Fruit fly (Drosophila melanogaster) whole organism, embryonic: Measurements from ENCODE around the gene CG32462.
A peak's percentile ranks its signal among the peaks of the same experiment; 100 is the strongest.

Source experiments
- Atf3 ChIP-seq: fragments of 200-800 bp; sonication (Bioruptor generic); optimal IDR thresholded peaks from 3 replicates; lab custom pipeline; 2016; ENCODE audit warnings: missing biosample characterization, missing genetic modification characterization
- CG10274 ChIP-seq: fragments of 200-800 bp; sonication (Bioruptor generic); optimal IDR thresholded peaks from 3 replicates; lab custom pipeline; 2017; ENCODE audit warnings: missing biosample characterization, mild to moderate bottlenecking, missing genetic modification characterization
- CG10366 ChIP-seq: fragments of 200-800 bp; sonication (Bioruptor generic); IDR thresholded peaks from 2 replicates; pipeline ENCODE4 v1.3.6; 2022; ENCODE audit warnings: missing biosample characterization, missing genetic modification characterization
- CG14050 ChIP-seq: fragments of 200-800 bp; sonication (Bioruptor generic); IDR thresholded peaks from 3 replicates; pipeline ENCODE4 v1.3.6; 2022; ENCODE audit warnings: missing biosample characterization, missing genetic modification characterization
- CG14441 ChIP-seq: fragments of 200-800 bp; sonication (Bioruptor generic); IDR thresholded peaks from 2 replicates; pipeline ENCODE4 v1.3.6; 2022; ENCODE audit warnings: missing biosample characterization, missing genetic modification characterization
- CG15269 ChIP-seq: fragments of 200-800 bp; sonication (Bioruptor generic); optimal IDR thresholded peaks from 2 replicates; lab custom pipeline; 2018; ENCODE audit warnings: missing biosample characterization, mild to moderate bottlenecking, missing genetic modification characterization, moderate library complexity
- CG1647 ChIP-seq: fragments of 200-800 bp; sonication (Bioruptor generic); optimal IDR thresholded peaks from 3 replicates; lab custom pipeline; 2016; ENCODE audit warnings: missing biosample characterization, missing genetic modification characterization
- CG17385 ChIP-seq: fragments of 200-800 bp; sonication (Bioruptor generic); optimal IDR thresholded peaks from 3 replicates; lab custom pipeline; 2018; ENCODE audit warnings: missing biosample characterization, mild to moderate bottlenecking, missing genetic modification characterization
- CG18011 ChIP-seq: fragments of 200-800 bp; sonication (Bioruptor generic); optimal IDR thresholded peaks from 2 replicates; lab custom pipeline; 2017; ENCODE audit warnings: missing biosample characterization, missing genetic modification characterization, mild to moderate bottlenecking, moderate library complexity, missing genotype
- CG18262 ChIP-seq: fragments of 200-800 bp; optimal IDR thresholded peaks from 3 replicates; lab custom pipeline; 2019; ENCODE audit warnings: missing biosample characterization, mild to moderate bottlenecking, missing genetic modification characterization, moderate library complexity
- CG2116 ChIP-seq: fragments of 200-800 bp; sonication (Bioruptor generic); optimal IDR thresholded peaks from 3 replicates; lab custom pipeline; 2018; ENCODE audit warnings: missing biosample characterization, mild to moderate bottlenecking, missing genetic modification characterization
- CG31388 ChIP-seq: fragments of 200-800 bp; sonication (Bioruptor generic); optimal IDR thresholded peaks from 2 replicates; lab custom pipeline; 2016; ENCODE audit warnings: missing biosample characterization, missing genetic modification characterization
- CG31441 ChIP-seq: fragments of 200-800 bp; sonication (Bioruptor generic); IDR thresholded peaks from 2 replicates; pipeline ENCODE4 v1.3.6; 2022; ENCODE audit warnings: missing biosample characterization, missing genetic modification characterization
- CG4730 ChIP-seq: fragments of 200-800 bp; sonication (Bioruptor generic); IDR thresholded peaks from 2 replicates; pipeline ENCODE4 v1.3.6; 2022; ENCODE audit warnings: missing biosample characterization, missing genetic modification characterization
- CG6813 ChIP-seq: fragments of 200-800 bp; sonication (Bioruptor generic); optimal IDR thresholded peaks from 2 replicates; lab custom pipeline; 2017; ENCODE audit warnings: missing biosample characterization, missing genetic modification characterization, mild to moderate bottlenecking, moderate library complexity, missing genetic modification reagents
- CG8359 ChIP-seq: fragments of 200-800 bp; sonication (Bioruptor generic); optimal IDR thresholded peaks from 2 replicates; lab custom pipeline; 2017; ENCODE audit warnings: missing biosample characterization, mild to moderate bottlenecking, missing genetic modification characterization, borderline replicate concordance
- CoRest ChIP-seq: fragments of 200-800 bp; sonication (Bioruptor generic); optimal IDR thresholded peaks from 3 replicates; lab custom pipeline; 2018; ENCODE audit warnings: missing biosample characterization, mild to moderate bottlenecking, missing genetic modification characterization, moderate library complexity
- CrebB ChIP-seq: fragments of 200-800 bp; sonication (Bioruptor generic); optimal IDR thresholded peaks from 3 replicates; lab custom pipeline; 2018; ENCODE audit warnings: missing biosample characterization, mild to moderate bottlenecking, missing genetic modification characterization
- Dll ChIP-seq: fragments of 200-800 bp; sonication (Bioruptor generic); IDR thresholded peaks from 4 replicates; pipeline ENCODE4 v1.3.6; 2022; ENCODE audit warnings: missing biosample characterization, missing genetic modification characterization; ENCODE audit not compliant: partially characterized antibody
- Doc3 ChIP-seq: fragments of 200-800 bp; sonication (Bioruptor generic); IDR thresholded peaks from 3 replicates; pipeline ENCODE4 v1.3.6; 2022; ENCODE audit warnings: missing biosample characterization, missing genetic modification characterization; ENCODE audit not compliant: partially characterized antibody
- Gsc ChIP-seq: fragments of 200-800 bp; sonication (Bioruptor generic); IDR thresholded peaks from 2 replicates; pipeline ENCODE4 v1.3.6; 2022; ENCODE audit warnings: missing biosample characterization, missing genetic modification characterization
- HHEX ChIP-seq: fragments of 200-800 bp; sonication (Bioruptor generic); optimal IDR thresholded peaks from 3 replicates; lab custom pipeline; 2017; ENCODE audit warnings: missing biosample characterization, mild to moderate bottlenecking, missing genetic modification characterization, missing genetic modification reagents
- Jarid2 ChIP-seq: fragments of 200-800 bp; sonication (Bioruptor generic); optimal IDR thresholded peaks from 3 replicates; lab custom pipeline; 2017; ENCODE audit warnings: mild to moderate bottlenecking, missing biosample characterization, missing genetic modification reagents, missing genetic modification characterization
- Neu2 ChIP-seq: fragments of 200-800 bp; sonication (Bioruptor generic); optimal IDR thresholded peaks from 3 replicates; lab custom pipeline; 2016; ENCODE audit warnings: missing biosample characterization, missing genetic modification characterization, borderline replicate concordance
- Nf-YA ChIP-seq: fragments of 200-800 bp; sonication (Bioruptor generic); IDR thresholded peaks from 2 replicates; pipeline ENCODE4 v1.3.6; 2022; ENCODE audit warnings: missing biosample characterization, missing genetic modification characterization
- Nf-YB ChIP-seq: fragments of 200-800 bp; sonication (Bioruptor generic); optimal IDR thresholded peaks from 3 replicates; lab custom pipeline; 2019; ENCODE audit warnings: missing biosample characterization, mild to moderate bottlenecking, missing genetic modification characterization, moderate library complexity
- Six4 ChIP-seq: fragments of 200-800 bp; sonication (Bioruptor generic); optimal IDR thresholded peaks from 2 replicates; lab custom pipeline; 2016; ENCODE audit warnings: missing biosample characterization, missing genetic modification characterization
- Vsx1 ChIP-seq: fragments of 200-800 bp; sonication (Bioruptor generic); optimal IDR thresholded peaks from 2 replicates; lab custom pipeline; 2017; ENCODE audit warnings: missing biosample characterization, mild to moderate bottlenecking, missing genetic modification characterization, missing genetic modification reagents
- ara ChIP-seq: fragments of 200-800 bp; sonication (Bioruptor generic); IDR thresholded peaks from 2 replicates; pipeline ENCODE4 v1.3.6; 2022; ENCODE audit warnings: missing biosample characterization, missing genetic modification characterization
- ato ChIP-seq: fragments of 200-800 bp; sonication (Bioruptor generic); IDR thresholded peaks from 2 replicates; pipeline ENCODE4 v1.3.6; 2022; ENCODE audit warnings: missing biosample characterization, missing genetic modification characterization; ENCODE audit not compliant: partially characterized antibody
- az2 ChIP-seq: fragments of 200-800 bp; sonication (Bioruptor generic); optimal IDR thresholded peaks from 3 replicates; lab custom pipeline; 2016; ENCODE audit warnings: missing biosample characterization, missing genetic modification characterization
- da ChIP-seq: fragments of 200-800 bp; sonication (Bioruptor generic); optimal IDR thresholded peaks from 2 replicates; lab custom pipeline; 2016; ENCODE audit warnings: missing biosample characterization, missing genetic modification characterization
- dan ChIP-seq: fragments of 200-800 bp; sonication (Bioruptor generic); IDR thresholded peaks from 2 replicates; pipeline ENCODE4 v1.3.6; 2022; ENCODE audit warnings: missing biosample characterization, missing genetic modification characterization
- ewg ChIP-seq: fragments of 200-800 bp; sonication (Bioruptor generic); optimal IDR thresholded peaks from 3 replicates; lab custom pipeline; 2017; ENCODE audit warnings: mild to moderate bottlenecking, missing biosample characterization, missing genetic modification reagents, missing genetic modification characterization
- hth ChIP-seq: fragments of >200 bp; optimal IDR thresholded peaks from 2 replicates; lab custom pipeline; 2017; ENCODE audit warnings: inconsistent platforms
- jigr1 ChIP-seq: fragments of 200-800 bp; sonication (Bioruptor generic); IDR thresholded peaks from 3 replicates; pipeline ENCODE4 v1.3.6; 2022; ENCODE audit warnings: missing biosample characterization, missing genetic modification characterization
- ken ChIP-seq: fragments of 200-800 bp; sonication (Bioruptor generic); IDR thresholded peaks from 3 replicates; pipeline ENCODE4 v1.3.6; 2022; ENCODE audit warnings: missing biosample characterization, missing genetic modification characterization
- kni ChIP-seq: fragments of 200-800 bp; sonication (Bioruptor generic); optimal IDR thresholded peaks from 3 replicates; lab custom pipeline; 2017; ENCODE audit warnings: mild to moderate bottlenecking, missing biosample characterization, missing genetic modification reagents, missing genetic modification characterization
- lov ChIP-seq, 2 experiments: fragments of 200-800 bp in 1 of 2; fragments of >200 bp in 1 of 2; sonication (Bioruptor generic) in 1 of 2; IDR thresholded peaks in 1 of 2; optimal IDR thresholded peaks in 1 of 2; 2 replicates in 1 of 2; 3 replicates in 1 of 2; pipeline versions ENCODE4 v1.3.6 to Lab custom; 2017 to 2022; ENCODE audit warnings: missing biosample characterization in 1 of 2, missing genetic modification characterization in 1 of 2
- mirr ChIP-seq: fragments of 200-800 bp; sonication (Bioruptor generic); optimal IDR thresholded peaks from 3 replicates; lab custom pipeline; 2018; ENCODE audit warnings: missing biosample characterization, mild to moderate bottlenecking, missing genetic modification characterization
- mld ChIP-seq: fragments of 200-800 bp; sonication (Bioruptor generic); IDR thresholded peaks from 3 replicates; pipeline ENCODE4 v1.3.6; 2022; ENCODE audit warnings: missing biosample characterization, missing genetic modification characterization; ENCODE audit not compliant: partially characterized antibody
- onecut ChIP-seq: fragments of 200-800 bp; sonication (Bioruptor generic); IDR thresholded peaks from 2 replicates; pipeline ENCODE4 v1.3.6; 2022; ENCODE audit warnings: missing biosample characterization, missing genetic modification characterization
- pan ChIP-seq, 4 experiments: fragments of >200 bp in 3 of 4; fragments of 200-800 bp in 1 of 4; sonication (Bioruptor generic) in 1 of 4; optimal IDR thresholded peaks in 3 of 4; IDR thresholded peaks in 1 of 4; 2 replicates each; pipeline versions ENCODE4 v1.3.6 to Lab custom; 2017 to 2022; ENCODE audit warnings: missing biosample characterization in 2 of 4, missing genetic modification characterization in 2 of 4, mixed read lengths in 1 of 4
- pb ChIP-seq: fragments of 200-800 bp; sonication (Bioruptor generic); optimal IDR thresholded peaks from 3 replicates; lab custom pipeline; 2016; ENCODE audit warnings: missing biosample characterization, missing genetic modification characterization
- prd ChIP-seq, 3 experiments: fragments of >200 bp in 2 of 3; fragments of 200-800 bp in 1 of 3; sonication (Bioruptor generic) in 1 of 3; optimal IDR thresholded peaks in 2 of 3; IDR thresholded peaks in 1 of 3; 2 replicates in 2 of 3; 3 replicates in 1 of 3; pipeline versions ENCODE4 v1.3.6 to Lab custom; 2017 to 2022; ENCODE audit warnings: missing biosample characterization in 1 of 3, missing genetic modification characterization in 1 of 3
- stwl ChIP-seq: fragments of 200-800 bp; sonication (Bioruptor generic); optimal IDR thresholded peaks from 3 replicates; lab custom pipeline; 2018; ENCODE audit warnings: missing biosample characterization, mild to moderate bottlenecking, missing genetic modification characterization, moderate library complexity
- tap ChIP-seq: fragments of 200-800 bp; optimal IDR thresholded peaks from 3 replicates; lab custom pipeline; 2019; ENCODE audit warnings: missing biosample characterization, mild to moderate bottlenecking, missing genetic modification characterization, moderate library complexity
- tin ChIP-seq: fragments of 200-800 bp; sonication (Bioruptor generic); optimal IDR thresholded peaks from 3 replicates; lab custom pipeline; 2016; ENCODE audit warnings: missing biosample characterization, missing genetic modification characterization
- yki ChIP-seq: fragments of >200 bp; optimal IDR thresholded peaks from 3 replicates; lab custom pipeline; 2018

CG32462 gene

dm6 chr3L:22865061-22865418 is 11.7 kb upstream of the CG32462 start (continued):
- TF ChIP-seq tap (tag; lab: Kevin White, UChicago) = peak; percentile 38
- no peak for TF ChIP-seq yki (lab: Kevin White, UChicago)
- no peak for TF ChIP-seq pb (GFP tag; lab: Kevin White, UChicago)
- TF ChIP-seq CG15269 (tag; lab: Kevin White, UChicago) = peak; percentile 88
- no peak for TF ChIP-seq CG10274 (GFP tag; lab: Kevin White, UChicago)
- TF ChIP-seq CG1647 (GFP tag; lab: Kevin White, UChicago) = peak; percentile 26
- no peak for TF ChIP-seq Jarid2 (GFP tag; lab: Kevin White, UChicago)
- TF ChIP-seq CG31388 = no peak
- no peak for TF ChIP-seq Dll (GFP tag; lab: Robert Waterston, UW)
- peak; percentile 62 for TF ChIP-seq CG6813
- TF ChIP-seq mirr = no peak
- peak; percentile 26 for TF ChIP-seq Six4 (GFP tag; lab: Kevin White, UChicago)
- no peak for TF ChIP-seq Gsc (GFP tag; lab: Robert Waterston, UW)
- no peak for TF ChIP-seq mld (GFP tag; lab: Robert Waterston, UW)
- TF ChIP-seq stwl = no peak
- no peak for TF ChIP-seq prd (optimal IDR thresholded peaks at IDR 0.05; lab: Kevin White, UChicago)
- peak; percentile 57; the same call in 2 of the 3 replicates for TF ChIP-seq prd (GFP tag; IDR thresholded peaks at IDR 0.05; lab: Robert Waterston, UW)
- TF ChIP-seq ewg (GFP tag; lab: Kevin White, UChicago) = peak; percentile 25
- 0 out of 3 replicates have a peak, but pooled peaks have one; percentile 63 for TF ChIP-seq ken
- no peak for TF ChIP-seq hth (lab: Kevin White, UChicago)
- no peak for TF ChIP-seq Neu2
- TF ChIP-seq CG14050 (GFP tag; lab: Robert Waterston, UW) = peak; percentile 62
- TF ChIP-seq ato (GFP tag; lab: Robert Waterston, UW) = no peak
- no peak for TF ChIP-seq lov (optimal IDR thresholded peaks at IDR 0.05; lab: Kevin White, UChicago)
- TF ChIP-seq lov (GFP tag; IDR thresholded peaks at IDR 0.05; lab: Robert Waterston, UW) = no peak
- no peak for TF ChIP-seq CG18011 (GFP tag; lab: Kevin White, UChicago)
- TF ChIP-seq onecut (GFP tag; lab: Robert Waterston, UW) = no peak
- TF ChIP-seq CG31441 (GFP tag; lab: Robert Waterston, UW) = peak; percentile 85
- peak; percentile 72 for TF ChIP-seq Vsx1 (GFP tag; lab: Kevin White, UChicago)
- peak; percentile 59 for TF ChIP-seq CG14441 (GFP tag; lab: Robert Waterston, UW)
- no peak for TF ChIP-seq dan
- peak; percentile 81 for TF ChIP-seq CG18262 (tag; lab: Kevin White, UChicago)
- TF ChIP-seq az2 (GFP tag; lab: Kevin White, UChicago) = peak; percentile 49
- no peak for TF ChIP-seq pan (optimal IDR thresholded peaks at IDR 0.05; lab: Kevin White, UChicago)
- TF ChIP-seq pan (GFP tag; optimal IDR thresholded peaks at IDR 0.05 in 1 of 2, IDR thresholded peaks at IDR 0.05 in 1 of 2) = peak in 1 of 2 experiments; percentile 77
- peak; percentile 57 for TF ChIP-seq Nf-YB (GFP tag; lab: Kevin White, UChicago)
- peak; percentile 31 for TF ChIP-seq tin (GFP tag; lab: Kevin White, UChicago)
- peak; percentile 12 for TF ChIP-seq Atf3
- peak; percentile 74 for TF ChIP-seq CG17385 (GFP tag; lab: Kevin White, UChicago)
- TF ChIP-seq CG8359 (GFP tag; lab: Kevin White, UChicago) = no peak
- TF ChIP-seq HHEX (GFP tag; lab: Kevin White, UChicago) = peak; percentile 68
- no peak for TF ChIP-seq CrebB (tag; lab: Kevin White, UChicago)
- TF ChIP-seq CG4730 (GFP tag; lab: Robert Waterston, UW) = peak; percentile 52; the same call in 1 of the 2 replicates
- TF ChIP-seq CG10366 (GFP tag; lab: Robert Waterston, UW) = peak; percentile 51
- no peak for TF ChIP-seq da (GFP tag; lab: Kevin White, UChicago)
- no peak for TF ChIP-seq kni
- TF ChIP-seq Doc3 (GFP tag; lab: Robert Waterston, UW) = no peak
- TF ChIP-seq CoRest (tag; lab: Kevin White, UChicago) = peak; percentile 86
- no peak for TF ChIP-seq jigr1 (GFP tag; lab: Robert Waterston, UW)
- TF ChIP-seq ara (GFP tag; lab: Robert Waterston, UW) = peak; percentile 15; the same call in 1 of the 2 replicates
- no peak for TF ChIP-seq Nf-YA
- TF ChIP-seq CG2116 (GFP tag; lab: Kevin White, UChicago) = peak; percentile 28
